Fruit fly (Drosophila melanogaster) whole organism, embryonic: ENCODE measurements around the gene Prat2.

Source experiments
- Asciz ChIP-seq: fragments of 200-800 bp; sonication (Bioruptor generic); optimal IDR thresholded peaks from 2 replicates; lab custom pipeline; 2017; ENCODE audit warnings: missing biosample characterization, mild to moderate bottlenecking, missing genetic modification characterization, missing genetic modification reagents
- Atf6 ChIP-seq: fragments of 200-800 bp; sonication (Bioruptor generic); IDR thresholded peaks from 2 replicates; pipeline ENCODE4 v1.3.6; 2022; ENCODE audit warnings: missing biosample characterization, missing genetic modification characterization
- BtbVII ChIP-seq: fragments of 200-800 bp; sonication (Bioruptor generic); optimal IDR thresholded peaks from 3 replicates; lab custom pipeline; 2017; ENCODE audit warnings: missing biosample characterization, mild to moderate bottlenecking, missing genetic modification characterization
- CG10654 ChIP-seq: fragments of 200-800 bp; sonication (Bioruptor generic); optimal IDR thresholded peaks from 2 replicates; lab custom pipeline; 2016; ENCODE audit warnings: missing biosample characterization, missing genetic modification characterization
- CG13424 ChIP-seq: fragments of 200-800 bp; sonication (Bioruptor generic); optimal IDR thresholded peaks from 2 replicates; lab custom pipeline; 2019; ENCODE audit warnings: missing biosample characterization, mild to moderate bottlenecking, missing genetic modification characterization, moderate library complexity
- CG13775 ChIP-seq: fragments of 200-800 bp; sonication (Bioruptor generic); optimal IDR thresholded peaks from 3 replicates; lab custom pipeline; 2017; ENCODE audit warnings: missing biosample characterization, mild to moderate bottlenecking, missing genetic modification characterization
- CG1647 ChIP-seq: fragments of 200-800 bp; sonication (Bioruptor generic); optimal IDR thresholded peaks from 3 replicates; lab custom pipeline; 2016; ENCODE audit warnings: missing biosample characterization, missing genetic modification characterization
- CG17829 ChIP-seq: fragments of 200-800 bp; optimal IDR thresholded peaks from 2 replicates; lab custom pipeline; 2019; ENCODE audit warnings: missing biosample characterization, mild to moderate bottlenecking, missing genetic modification characterization, moderate library complexity
- CG30431 ChIP-seq: fragments of 200-800 bp; sonication (Bioruptor generic); optimal IDR thresholded peaks from 2 replicates; lab custom pipeline; 2017; ENCODE audit warnings: missing biosample characterization, missing genetic modification characterization
- CG31388 ChIP-seq: fragments of 200-800 bp; sonication (Bioruptor generic); optimal IDR thresholded peaks from 2 replicates; lab custom pipeline; 2016; ENCODE audit warnings: missing biosample characterization, missing genetic modification characterization
- CG34376 ChIP-seq: fragments of 200-800 bp; sonication (Bioruptor generic); optimal IDR thresholded peaks from 2 replicates; lab custom pipeline; 2018; ENCODE audit warnings: missing biosample characterization, mild to moderate bottlenecking, missing genetic modification characterization
- CG4424 ChIP-seq: fragments of 200-800 bp; sonication (Bioruptor generic); optimal IDR thresholded peaks from 3 replicates; lab custom pipeline; 2016; ENCODE audit warnings: missing biosample characterization, missing genetic modification characterization
- CG4820 ChIP-seq: fragments of 200-800 bp; sonication (Bioruptor generic); optimal IDR thresholded peaks from 3 replicates; lab custom pipeline; 2016; ENCODE audit warnings: missing biosample characterization, missing genetic modification characterization
- CG8944 ChIP-seq: fragments of 200-800 bp; sonication (Bioruptor generic); optimal IDR thresholded peaks from 3 replicates; lab custom pipeline; 2016; ENCODE audit warnings: missing biosample characterization, missing genetic modification characterization
- CG9797 ChIP-seq: fragments of 200-800 bp; sonication (Bioruptor generic); optimal IDR thresholded peaks from 3 replicates; lab custom pipeline; 2018; ENCODE audit warnings: missing biosample characterization, mild to moderate bottlenecking, missing genetic modification characterization
- Dip3 ChIP-seq: fragments of 200-800 bp; sonication (Bioruptor generic); optimal IDR thresholded peaks from 3 replicates; lab custom pipeline; 2016; ENCODE audit warnings: missing biosample characterization, missing genetic modification characterization
- Eip74EF ChIP-seq, 2 experiments: fragments of 200-800 bp in 1 of 2; fragments of >200 bp in 1 of 2; sonication (Bioruptor generic) in 1 of 2; optimal IDR thresholded peaks; 2 replicates each; lab custom pipeline; 2017 to 2019; ENCODE audit warnings: missing biosample characterization in 2 of 2, missing genetic modification characterization in 2 of 2, mild to moderate bottlenecking in 1 of 2, moderate library complexity in 1 of 2
- GATAe ChIP-seq: fragments of 200-800 bp; sonication (Bioruptor generic); conservative IDR thresholded peaks from 2 replicates; pipeline ENCODE4 v1.3.6; 2022; ENCODE audit warnings: missing biosample characterization, missing genetic modification characterization
- H2.0 ChIP-seq: fragments of 200-800 bp; sonication (Bioruptor generic); IDR thresholded peaks from 2 replicates; pipeline ENCODE4 v1.3.6; 2022; ENCODE audit warnings: missing biosample characterization, missing genetic modification characterization
- Hand ChIP-seq: fragments of 200-800 bp; sonication (Bioruptor generic); optimal IDR thresholded peaks from 2 replicates; lab custom pipeline; 2017; ENCODE audit warnings: mild to moderate bottlenecking, missing biosample characterization, missing genetic modification reagents, missing genetic modification characterization
- Hmr ChIP-seq: fragments of 200-800 bp; sonication (Bioruptor generic); optimal IDR thresholded peaks from 3 replicates; lab custom pipeline; 2017; ENCODE audit warnings: mild to moderate bottlenecking, missing biosample characterization, missing genetic modification reagents, missing genetic modification characterization
- Hr78 ChIP-seq, 2 experiments: fragments of 200-800 bp in 1 of 2; fragments of >200 bp in 1 of 2; sonication (Bioruptor generic) in 1 of 2; optimal IDR thresholded peaks; 2 replicates each; lab custom pipeline; 2017 to 2019; ENCODE audit warnings: missing biosample characterization in 2 of 2, missing genetic modification characterization in 2 of 2, mild to moderate bottlenecking in 1 of 2, moderate library complexity in 1 of 2
- Oaz ChIP-seq: fragments of 200-800 bp; sonication (Bioruptor generic); IDR thresholded peaks from 2 replicates; pipeline ENCODE4 v1.3.6; 2022; ENCODE audit warnings: missing biosample characterization, missing genetic modification characterization
- PHDP ChIP-seq: fragments of 200-800 bp; sonication (Bioruptor generic); optimal IDR thresholded peaks from 3 replicates; lab custom pipeline; 2018; ENCODE audit warnings: missing biosample characterization, mild to moderate bottlenecking, missing genetic modification characterization, moderate library complexity
- Sox102F ChIP-seq: fragments of 200-800 bp; sonication (Bioruptor generic); optimal IDR thresholded peaks from 2 replicates; lab custom pipeline; 2018; ENCODE audit warnings: missing biosample characterization, mild to moderate bottlenecking, missing genetic modification characterization, moderate library complexity
- ab ChIP-seq: fragments of 200-800 bp; sonication (Bioruptor generic); optimal IDR thresholded peaks from 2 replicates; lab custom pipeline; 2016; ENCODE audit warnings: missing biosample characterization, missing genetic modification characterization
- al ChIP-seq: fragments of 200-800 bp; sonication (Bioruptor generic); IDR thresholded peaks from 2 replicates; pipeline ENCODE4 v1.3.6; 2022; ENCODE audit warnings: missing biosample characterization, missing genetic modification characterization
- ara ChIP-seq: fragments of 200-800 bp; sonication (Bioruptor generic); IDR thresholded peaks from 2 replicates; pipeline ENCODE4 v1.3.6; 2022; ENCODE audit warnings: missing biosample characterization, missing genetic modification characterization
- ash1 ChIP-seq: fragments of 200-800 bp; sonication (Bioruptor generic); optimal IDR thresholded peaks from 2 replicates; lab custom pipeline; 2018; ENCODE audit warnings: missing biosample characterization, mild to moderate bottlenecking, missing genetic modification characterization
- bigmax ChIP-seq: fragments of 200-800 bp; sonication (Bioruptor generic); optimal IDR thresholded peaks from 2 replicates; lab custom pipeline; 2018; ENCODE audit warnings: missing biosample characterization, mild to moderate bottlenecking, missing genetic modification characterization
- bowl ChIP-seq: fragments of 200-800 bp; sonication (Bioruptor generic); IDR thresholded peaks from 2 replicates; pipeline ENCODE4 v1.3.6; 2022; ENCODE audit warnings: missing biosample characterization, missing genetic modification characterization
- chinmo ChIP-seq: fragments of 200-800 bp; sonication (Bioruptor generic); IDR thresholded peaks from 4 replicates; pipeline ENCODE4 v1.3.6; 2022; ENCODE audit warnings: missing biosample characterization, missing genetic modification characterization; ENCODE audit not compliant: partially characterized antibody
- dmrt99B ChIP-seq: fragments of 200-800 bp; sonication (Bioruptor generic); optimal IDR thresholded peaks from 2 replicates; lab custom pipeline; 2018; ENCODE audit warnings: missing biosample characterization, mild to moderate bottlenecking, missing genetic modification characterization, moderate library complexity
- dpn ChIP-seq, 2 experiments: fragments of 200-800 bp; sonication (Bioruptor generic); optimal IDR thresholded peaks; 3 replicates each; lab custom pipeline; 2016; ENCODE audit warnings: missing biosample characterization in 2 of 2, missing genetic modification characterization in 2 of 2
- gcm2 ChIP-seq: fragments of 200-800 bp; sonication (Bioruptor generic); optimal IDR thresholded peaks from 2 replicates; lab custom pipeline; 2016; ENCODE audit warnings: missing biosample characterization, missing genetic modification characterization
- gsb-n ChIP-seq: fragments of 200-800 bp; sonication (Bioruptor generic); optimal IDR thresholded peaks from 3 replicates; lab custom pipeline; 2018; ENCODE audit warnings: missing biosample characterization, mild to moderate bottlenecking, missing genetic modification characterization
- hb ChIP-seq: fragments of 200-800 bp; sonication (Bioruptor generic); IDR thresholded peaks from 3 replicates; pipeline ENCODE4 v1.3.6; 2022; ENCODE audit warnings: missing biosample characterization, missing genetic modification characterization; ENCODE audit not compliant: partially characterized antibody
- hkb ChIP-seq, 2 experiments: fragments of 200-800 bp in 1 of 2; fragments of >200 bp in 1 of 2; sonication (Bioruptor generic) in 1 of 2; IDR thresholded peaks in 1 of 2; optimal IDR thresholded peaks in 1 of 2; 2 replicates each; pipeline versions ENCODE4 v1.3.6 to Lab custom; 2017 to 2022; ENCODE audit warnings: missing biosample characterization in 1 of 2, missing genetic modification characterization in 1 of 2
- lab ChIP-seq: fragments of 200-800 bp; sonication (Bioruptor generic); optimal IDR thresholded peaks from 3 replicates; lab custom pipeline; 2017; ENCODE audit warnings: missing biosample characterization, missing genetic modification characterization, mild to moderate bottlenecking, moderate library complexity, missing genetic modification reagents
- mam ChIP-seq: fragments of 200-800 bp; sonication (Bioruptor generic); optimal IDR thresholded peaks from 3 replicates; lab custom pipeline; 2016; ENCODE audit warnings: missing biosample characterization, missing genetic modification characterization
- sens ChIP-seq: fragments of 200-800 bp; sonication (Bioruptor generic); peaks from one replicate; lab custom pipeline; 2016; ENCODE audit warnings: missing biosample characterization, missing genetic modification characterization
- slou ChIP-seq: fragments of 200-800 bp; sonication (Bioruptor generic); optimal IDR thresholded peaks from 3 replicates; lab custom pipeline; 2016; ENCODE audit warnings: missing biosample characterization, missing genetic modification characterization
- sna ChIP-seq: fragments of 200-800 bp; sonication (Bioruptor generic); IDR thresholded peaks from 2 replicates; pipeline ENCODE4 v1.3.6; 2022; ENCODE audit warnings: missing biosample characterization, missing genetic modification characterization; ENCODE audit not compliant: partially characterized antibody
- tgo ChIP-seq: fragments of 200-800 bp; sonication (Bioruptor generic); IDR thresholded peaks from 3 replicates; pipeline ENCODE4 v1.3.6; 2022; ENCODE audit warnings: missing biosample characterization, missing genetic modification characterization
- tll ChIP-seq, 2 experiments: fragments of 200-800 bp in 1 of 2; fragments of >200 bp in 1 of 2; sonication (Bioruptor generic) in 1 of 2; optimal IDR thresholded peaks; 2 replicates each; lab custom pipeline; 2017 to 2019; ENCODE audit warnings: missing biosample characterization in 2 of 2, missing genetic modification characterization in 2 of 2, mild to moderate bottlenecking in 1 of 2, moderate library complexity in 1 of 2
- zen2 ChIP-seq: fragments of 200-800 bp; sonication (Bioruptor generic); IDR thresholded peaks from 3 replicates; pipeline ENCODE4 v1.3.6; 2022; ENCODE audit warnings: missing biosample characterization, missing genetic modification characterization; ENCODE audit not compliant: partially characterized antibody
- zfh1 ChIP-seq: fragments of 200-800 bp; sonication (Bioruptor generic); IDR thresholded peaks from 3 replicates; pipeline ENCODE4 v1.3.6; 2022; ENCODE audit warnings: missing biosample characterization, missing genetic modification characterization

Gene Prat2

DNA sequence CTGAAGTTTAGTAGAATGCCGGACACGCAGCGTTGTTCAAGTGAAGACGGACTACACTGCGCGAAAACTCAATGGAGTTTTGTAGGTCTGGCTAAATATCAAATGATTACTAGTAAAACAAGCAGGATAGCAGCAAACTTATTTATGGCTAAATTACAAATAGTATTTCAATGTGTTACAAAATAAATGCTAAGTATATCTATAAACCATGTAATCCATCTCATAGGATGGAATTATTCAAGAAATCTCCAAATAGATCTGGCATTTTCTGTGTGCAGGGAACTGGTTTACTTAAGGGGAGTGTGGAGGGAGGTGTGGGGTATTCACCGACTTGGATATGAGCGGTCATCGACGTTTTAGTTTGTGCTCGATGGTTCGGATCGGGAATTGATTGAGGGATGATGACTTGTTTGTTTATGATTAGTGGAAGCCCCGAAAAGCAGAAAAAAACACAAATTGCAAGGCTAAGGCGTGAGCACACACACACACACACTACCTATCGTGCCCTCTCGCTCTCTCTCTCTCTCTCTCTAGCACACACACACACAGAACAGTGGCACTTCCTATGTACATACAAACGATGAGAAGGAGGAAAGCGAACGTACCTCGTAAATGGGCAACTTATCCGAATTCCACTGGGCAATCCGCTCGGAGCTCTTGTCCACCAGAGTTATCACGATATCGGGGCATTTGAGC, 49.3 kb upstream of the Prat2 start (continued):
- no peak for TF ChIP-seq GATAe (GFP tag; lab: Robert Waterston, UW)
- peak; percentile 91 for TF ChIP-seq dmrt99B (tag; lab: Kevin White, UChicago)
- peak; percentile 47; the same call in 1 of the 2 replicates for TF ChIP-seq Oaz (GFP tag; lab: Robert Waterston, UW)
- peak; percentile 44 for TF ChIP-seq ab (GFP tag; lab: Kevin White, UChicago)
- peak; percentile 65 for TF ChIP-seq Asciz (GFP tag; lab: Kevin White, UChicago)
- peak; percentile 82 to 83 for TF ChIP-seq dpn (GFP tag; optimal IDR thresholded peaks at IDR 0.05; lab: Kevin White, UChicago)
- TF ChIP-seq CG30431 (GFP tag; lab: Kevin White, UChicago): peak; percentile 70
- peak; percentile 83 for TF ChIP-seq lab (GFP tag; lab: Kevin White, UChicago)
- TF ChIP-seq chinmo: no peak
- TF ChIP-seq BtbVII: peak; percentile 73
- peak; percentile 40; the same call in 1 of the 2 replicates for TF ChIP-seq al (GFP tag; lab: Robert Waterston, UW)
- TF ChIP-seq CG4424 (GFP tag; lab: Kevin White, UChicago): peak; percentile 83
- TF ChIP-seq CG13775 (GFP tag; lab: Kevin White, UChicago): peak; percentile 76
- TF ChIP-seq Eip74EF (GFP tag; optimal IDR thresholded peaks at IDR 0.05; lab: Kevin White, UChicago): peak in 1 of 2 experiments; percentile 66
- peak; percentile 82 for TF ChIP-seq Sox102F (GFP tag; lab: Kevin White, UChicago)
- TF ChIP-seq H2.0 (GFP tag; lab: Robert Waterston, UW): peak; percentile 67
- TF ChIP-seq sens: peak; percentile 98
- peak; percentile 65 for TF ChIP-seq CG1647 (GFP tag; lab: Kevin White, UChicago)
- peak; percentile 76 for TF ChIP-seq Atf6 (GFP tag; lab: Robert Waterston, UW)
- peak in 1 of 2 experiments; percentile 60 for TF ChIP-seq Hr78 (GFP tag; optimal IDR thresholded peaks at IDR 0.05; lab: Kevin White, UChicago)
- TF ChIP-seq gsb-n (tag; lab: Kevin White, UChicago): peak; percentile 84
- TF ChIP-seq tgo (GFP tag; lab: Robert Waterston, UW): peak; percentile 82
- TF ChIP-seq zen2 (GFP tag; lab: Robert Waterston, UW): no peak
- peak; percentile 72 for TF ChIP-seq CG10654 (GFP tag; lab: Kevin White, UChicago)
- TF ChIP-seq CG31388: peak; percentile 13
- TF ChIP-seq hkb (optimal IDR thresholded peaks at IDR 0.05; lab: Kevin White, UChicago): no peak
- TF ChIP-seq hkb (GFP tag; IDR thresholded peaks at IDR 0.05; lab: Robert Waterston, UW): peak; percentile 70; the same call in 1 of the 2 replicates
- peak; percentile 80 for TF ChIP-seq Hmr (GFP tag; lab: Kevin White, UChicago)
- peak; percentile 40; the same call in 1 of the 2 replicates for TF ChIP-seq bowl (GFP tag; lab: Robert Waterston, UW)
- no peak for TF ChIP-seq CG9797 (GFP tag; lab: Kevin White, UChicago)
- peak; percentile 79 for TF ChIP-seq mam
- peak; percentile 21 for TF ChIP-seq slou
- peak; percentile 83 for TF ChIP-seq CG13424
- no peak for TF ChIP-seq tll (GFP tag; optimal IDR thresholded peaks at IDR 0.05; lab: Kevin White, UChicago)
- no peak for TF ChIP-seq ash1 (GFP tag; lab: Kevin White, UChicago)
- peak; percentile 78 for TF ChIP-seq zfh1 (GFP tag; lab: Robert Waterston, UW)
- TF ChIP-seq Dip3 (GFP tag; lab: Kevin White, UChicago): peak; percentile 80
- peak; percentile 27 for TF ChIP-seq Hand (GFP tag; lab: Kevin White, UChicago)
- TF ChIP-seq ara (GFP tag; lab: Robert Waterston, UW): peak; percentile 67
- no peak for TF ChIP-seq bigmax (GFP tag; lab: Kevin White, UChicago)
- no peak for TF ChIP-seq hb (GFP tag; lab: Robert Waterston, UW)
- TF ChIP-seq CG17829 (tag; lab: Kevin White, UChicago): peak; percentile 82
- TF ChIP-seq PHDP (tag; lab: Kevin White, UChicago): peak; percentile 86
- peak; percentile 59 for TF ChIP-seq gcm2
- TF ChIP-seq sna (GFP tag; lab: Robert Waterston, UW): no peak
- peak; percentile 83 for TF ChIP-seq CG4820
- peak; percentile 79 for TF ChIP-seq CG8944 (GFP tag; lab: Kevin White, UChicago)
- no peak for TF ChIP-seq CG34376
